Fruit fly (Drosophila melanogaster): ENCODE data around the gene CG31523.

DNA sequence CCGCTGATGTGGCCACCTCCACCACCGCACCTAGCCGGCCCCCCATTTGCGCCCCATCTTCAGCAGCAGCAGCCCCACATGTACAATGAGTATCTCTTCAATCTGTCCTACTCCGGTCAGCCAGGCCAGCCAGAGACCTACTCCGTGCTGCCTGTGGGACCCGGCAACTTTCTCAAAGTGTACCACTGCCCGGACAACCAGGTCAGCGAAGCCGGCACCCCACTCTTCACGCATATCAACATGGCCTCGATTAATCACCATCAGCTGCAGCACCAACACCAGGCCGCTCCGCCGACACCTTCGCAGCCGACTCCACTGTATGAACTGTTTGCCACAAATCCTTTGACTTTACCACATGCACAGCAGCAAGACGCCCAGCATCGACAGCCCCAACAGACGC is 41.2 kb downstream of the CG31523 start:
- no peak for TF ChIP-seq CG12219 (GFP tag; optimal IDR thresholded peaks at IDR 0.05)
- no peak for TF ChIP-seq chn (GFP tag; optimal IDR thresholded peaks at IDR 0.05)
- no peak for TF ChIP-seq bigmax (GFP tag; optimal IDR thresholded peaks at IDR 0.05)
- TF ChIP-seq danr (GFP tag; IDR thresholded peaks at IDR 0.05), result no peak
- no peak for TF ChIP-seq bowl (GFP tag; IDR thresholded peaks at IDR 0.05)
- no peak for TF ChIP-seq CG32767 (GFP tag; IDR thresholded peaks at IDR 0.05)
- no peak for TF ChIP-seq sc (optimal IDR thresholded peaks at IDR 0.05)
- TF ChIP-seq sc (GFP tag; optimal IDR thresholded peaks at IDR 0.05), result no peak
- no peak for TF ChIP-seq corto (GFP tag; optimal IDR thresholded peaks at IDR 0.05)
- TF ChIP-seq Six4 (GFP tag; optimal IDR thresholded peaks at IDR 0.05), result no peak
- no peak for TF ChIP-seq Taf1 (GFP tag; IDR thresholded peaks at IDR 0.05)
- TF ChIP-seq sna (GFP tag; IDR thresholded peaks at IDR 0.05; ENCODE audit: partially characterized antibody), result no peak
- TF ChIP-seq CG12299 (tag; optimal IDR thresholded peaks at IDR 0.05), result no peak
